Fruit fly (Drosophila melanogaster) Kc167 (cell line): ENCODE data around the gene CG34176.

Experiments
- Myc ChIP-seq: fragments of >200 bp; optimal IDR thresholded peaks from 2 replicates; lab custom pipeline; 2017; ENCODE audit warnings: missing external identifiers
- Sin3A ChIP-seq: fragments of >200 bp; optimal IDR thresholded peaks from 2 replicates; lab custom pipeline; 2018; ENCODE audit warnings: missing external identifiers
- h ChIP-seq: fragments of >200 bp; optimal IDR thresholded peaks from 3 replicates; lab custom pipeline; 2018; ENCODE audit warnings: missing external identifiers
- insv ChIP-seq: fragments of >200 bp; optimal IDR thresholded peaks from 3 replicates; lab custom pipeline; 2018; ENCODE audit warnings: missing external identifiers
- psq ChIP-seq: fragments of >200 bp; optimal IDR thresholded peaks from 2 replicates; lab custom pipeline; 2017; ENCODE audit warnings: missing external identifiers
- ttk ChIP-seq: sonication (Bioruptor generic); optimal IDR thresholded peaks from 2 replicates; lab custom pipeline; 2017; ENCODE audit warnings: missing external identifiers

Gene CG34176

DNA sequence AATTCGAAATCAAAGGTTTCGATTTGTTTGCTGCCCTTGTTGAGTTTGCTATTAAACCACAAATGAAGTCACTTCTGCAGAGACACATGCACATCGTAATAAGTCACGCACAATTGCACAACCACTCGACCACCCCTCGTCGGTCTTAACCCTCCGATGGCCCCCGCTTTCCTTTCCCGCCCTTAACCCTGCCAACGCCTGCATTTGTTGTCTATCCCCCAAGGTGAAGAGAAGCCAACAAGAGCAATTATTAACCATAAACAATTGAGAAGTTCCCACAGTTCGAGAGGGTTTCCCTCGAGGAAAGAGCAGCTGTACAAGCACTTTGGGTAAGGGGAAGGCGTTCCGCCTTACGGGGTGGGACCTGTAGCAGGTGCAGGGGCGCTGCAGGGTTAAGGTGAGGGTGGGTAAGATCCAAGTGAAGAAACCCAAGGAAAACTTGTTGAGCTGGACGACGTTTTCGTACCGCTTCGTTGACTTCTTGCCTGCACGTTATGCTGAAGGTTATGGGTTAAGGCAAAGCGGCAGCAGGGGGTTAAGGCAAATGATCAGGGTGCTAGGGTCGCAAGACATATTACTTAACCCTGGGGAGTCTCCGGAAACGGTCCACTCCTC lies 19.5 kb downstream of the CG34176 start:
- no peak for TF ChIP-seq Myc (lab: Kevin White, UChicago)
- no peak for TF ChIP-seq ttk (lab: Kevin White, UChicago)
- TF ChIP-seq h (lab: Kevin White, UChicago): no peak
- no peak for TF ChIP-seq Sin3A (lab: Kevin White, UChicago)
- no peak for TF ChIP-seq insv (lab: Kevin White, UChicago)
- no peak for TF ChIP-seq psq (lab: Kevin White, UChicago)

DNA sequence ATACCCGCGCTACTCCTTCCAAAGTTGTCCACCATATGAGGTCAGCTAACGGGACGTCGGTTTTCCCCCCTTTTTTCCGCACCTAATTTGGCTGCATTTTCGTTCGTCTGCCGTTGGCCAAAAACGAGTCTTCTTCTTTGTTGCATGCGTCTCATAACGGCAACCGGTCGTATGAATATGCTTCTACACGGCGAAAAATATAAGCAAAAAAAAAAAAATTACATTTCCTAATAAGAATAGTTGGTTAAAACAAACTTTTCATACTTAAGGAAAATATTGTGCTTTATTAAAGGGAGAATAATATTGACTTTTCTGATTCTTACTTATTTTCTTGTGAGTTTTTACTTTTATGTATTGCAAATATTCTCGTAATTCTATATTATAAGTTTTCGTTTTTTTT lies 21.2 kb downstream of the CG34176 start:
- TF ChIP-seq ttk (lab: Kevin White, UChicago) (no peak), psq (lab: Kevin White, UChicago) (no peak), Myc (lab: Kevin White, UChicago) (no peak), Sin3A (lab: Kevin White, UChicago) (no peak), h (lab: Kevin White, UChicago) (no peak), insv (lab: Kevin White, UChicago) (no peak)

DNA sequence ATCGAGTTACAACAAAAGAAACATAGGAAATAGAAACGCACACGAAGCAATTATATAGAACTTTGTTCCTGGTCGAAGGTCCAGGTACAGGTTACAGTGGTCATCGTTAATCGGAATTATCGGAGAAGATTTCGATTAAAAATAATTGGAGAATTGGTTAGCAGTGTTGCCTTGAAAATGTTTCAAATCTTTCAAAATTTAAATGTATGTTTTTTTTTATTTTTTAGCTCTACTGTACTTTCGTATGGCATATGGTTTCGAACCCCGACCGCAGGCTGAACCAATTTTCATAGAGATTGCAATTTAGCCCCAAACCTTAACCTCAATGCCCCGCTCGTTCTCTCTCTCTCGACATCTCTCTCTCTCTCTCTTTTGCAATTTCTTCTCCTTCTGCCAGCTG lies 24.1 kb downstream of the CG34176 start:
- no peak for TF ChIP-seq insv (lab: Kevin White, UChicago)
- TF ChIP-seq h (lab: Kevin White, UChicago): no peak
- no peak for TF ChIP-seq Myc (lab: Kevin White, UChicago)
- TF ChIP-seq Sin3A (lab: Kevin White, UChicago): no peak
- TF ChIP-seq psq (lab: Kevin White, UChicago): no peak

DNA sequence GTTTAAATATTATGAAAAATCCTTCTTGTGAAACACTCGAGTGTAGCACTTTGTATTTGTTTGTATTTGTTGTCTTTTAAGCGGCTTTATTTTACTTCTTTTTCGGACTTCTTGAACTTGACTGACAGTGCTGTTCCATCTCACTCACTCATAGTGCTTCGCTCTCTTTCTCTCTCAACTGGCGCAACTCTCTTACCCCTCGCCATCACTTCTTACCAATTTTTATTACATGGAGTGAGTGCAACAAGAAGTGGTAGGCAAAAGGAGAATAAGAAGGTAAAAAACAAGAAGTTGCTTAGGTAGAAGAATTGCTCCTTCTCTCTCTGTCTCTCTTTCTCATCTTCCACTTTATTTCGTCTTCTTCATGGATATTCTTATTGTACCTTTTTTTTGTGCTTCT lies 24.8 kb downstream of the CG34176 start:
- TF ChIP-seq ttk (lab: Kevin White, UChicago) (no peak), psq (lab: Kevin White, UChicago) (no peak), insv (lab: Kevin White, UChicago) (no peak), Myc (lab: Kevin White, UChicago) (no peak), Sin3A (lab: Kevin White, UChicago) (no peak), h (lab: Kevin White, UChicago) (no peak)

DNA sequence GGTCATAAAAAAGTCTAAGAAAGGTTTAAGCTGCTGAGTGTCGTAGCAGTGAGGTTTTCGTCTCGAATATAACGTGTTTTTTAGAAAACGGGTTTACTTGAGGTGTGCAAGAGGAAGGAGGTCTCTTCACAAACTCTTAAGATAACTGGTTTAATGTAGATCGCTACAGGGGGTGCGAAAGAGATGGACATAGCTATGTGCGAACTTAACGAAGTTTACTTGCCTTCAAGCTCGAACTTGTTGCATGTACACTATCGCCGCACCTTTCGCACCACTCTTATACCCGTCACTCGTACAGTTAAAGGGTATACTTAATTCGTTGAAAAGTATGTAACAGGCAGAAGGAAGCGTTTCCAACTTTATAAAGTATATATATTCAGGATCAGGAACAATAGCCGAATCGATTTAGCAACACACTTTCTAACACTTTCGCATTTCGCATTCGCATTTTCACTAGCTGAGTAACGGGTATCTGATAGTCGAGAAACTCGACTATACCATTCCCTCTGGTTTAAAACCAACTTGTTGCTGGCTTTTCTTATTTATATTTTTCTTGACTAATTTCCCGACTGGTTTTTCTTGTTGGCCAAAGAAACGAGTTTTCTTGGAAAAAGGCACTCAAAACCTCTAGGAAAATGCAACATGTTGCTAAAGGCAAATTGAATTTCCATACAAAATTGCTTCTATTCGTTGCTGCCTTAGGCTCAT lies 26.5 kb downstream of the CG34176 start:
- TF ChIP-seq Sin3A (lab: Kevin White, UChicago): no peak
- TF ChIP-seq ttk (lab: Kevin White, UChicago): no peak
- TF ChIP-seq h (lab: Kevin White, UChicago): no peak
- no peak for TF ChIP-seq psq (lab: Kevin White, UChicago)
- TF ChIP-seq Myc (lab: Kevin White, UChicago): no peak
- no peak for TF ChIP-seq insv (lab: Kevin White, UChicago)

DNA sequence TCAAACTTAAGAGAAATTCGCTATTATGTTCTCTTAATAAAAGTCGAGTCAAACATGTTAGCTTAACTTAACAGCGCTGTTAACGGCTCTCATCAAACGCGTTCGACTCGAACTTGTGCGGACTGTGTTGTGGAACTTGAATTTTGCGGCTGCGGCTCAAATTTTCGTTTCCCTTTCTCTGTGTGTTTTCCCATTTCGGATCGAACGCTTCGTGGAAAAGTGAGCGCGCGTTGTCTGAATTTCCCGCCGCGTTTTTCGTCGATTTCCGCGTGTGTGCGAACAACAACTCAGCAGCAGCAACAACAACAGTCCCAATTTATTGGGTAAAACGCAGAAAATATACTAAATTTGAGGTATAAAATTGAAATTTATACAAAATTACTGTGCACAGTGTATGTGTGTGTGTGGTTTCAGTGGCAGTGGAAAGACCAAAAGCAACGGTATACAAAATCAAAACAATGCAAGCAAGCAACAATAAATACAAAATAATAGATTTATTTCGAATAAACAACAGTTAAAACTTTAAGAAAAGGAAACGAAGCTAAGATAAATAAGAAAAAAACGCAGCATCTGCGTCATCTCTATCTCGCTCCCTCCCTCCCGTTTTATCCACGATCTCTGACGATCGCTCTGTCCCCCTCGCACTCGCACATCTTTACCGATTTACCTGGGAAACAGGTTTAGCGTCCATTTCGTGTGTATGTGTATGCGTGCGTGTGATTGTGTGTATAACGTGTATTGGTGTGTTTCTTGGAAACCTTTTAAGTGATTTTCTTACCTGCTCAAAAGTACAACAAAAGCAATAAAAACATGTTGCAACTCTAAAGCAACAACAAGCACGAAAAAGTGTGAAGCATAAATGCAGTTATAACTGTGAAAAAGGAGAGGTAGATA lies 27.6 kb downstream of the CG34176 start, which contains the start of gene ed:
Gene ed (plus strand): TSS at position 175 of the 894 bp plus-strand sequence.
- no peak for TF ChIP-seq Myc (lab: Kevin White, UChicago)
- no peak for TF ChIP-seq psq (lab: Kevin White, UChicago)
- no peak for TF ChIP-seq ttk (lab: Kevin White, UChicago)
- TF ChIP-seq h (lab: Kevin White, UChicago): no peak
- TF ChIP-seq Sin3A (lab: Kevin White, UChicago): no peak
- no peak for TF ChIP-seq insv (lab: Kevin White, UChicago)

DNA sequence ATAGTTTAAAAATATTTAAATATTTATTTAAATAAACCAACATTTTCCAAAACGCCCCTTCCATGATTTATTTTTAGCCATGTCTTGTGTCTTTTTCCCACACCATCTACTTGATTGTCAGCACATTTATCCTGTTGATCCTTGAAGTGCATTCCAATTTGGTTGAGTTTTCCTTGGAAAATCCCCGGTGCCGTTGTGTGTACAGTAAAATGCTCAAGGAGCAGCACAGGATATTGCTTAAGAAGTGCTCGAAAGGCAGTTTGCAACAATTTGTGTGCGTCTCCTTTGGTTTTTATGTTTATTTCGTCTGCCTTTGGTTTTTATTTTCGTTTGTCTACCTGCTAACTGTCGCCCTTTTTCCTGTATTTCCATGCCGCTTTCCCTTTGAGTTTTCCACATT lies 30.4 kb downstream of the CG34176 start:
- TF ChIP-seq h (lab: Kevin White, UChicago) (no peak), psq (lab: Kevin White, UChicago) (no peak), Myc (lab: Kevin White, UChicago) (no peak), Sin3A (lab: Kevin White, UChicago) (no peak), insv (lab: Kevin White, UChicago) (no peak), ttk (lab: Kevin White, UChicago) (no peak)

DNA sequence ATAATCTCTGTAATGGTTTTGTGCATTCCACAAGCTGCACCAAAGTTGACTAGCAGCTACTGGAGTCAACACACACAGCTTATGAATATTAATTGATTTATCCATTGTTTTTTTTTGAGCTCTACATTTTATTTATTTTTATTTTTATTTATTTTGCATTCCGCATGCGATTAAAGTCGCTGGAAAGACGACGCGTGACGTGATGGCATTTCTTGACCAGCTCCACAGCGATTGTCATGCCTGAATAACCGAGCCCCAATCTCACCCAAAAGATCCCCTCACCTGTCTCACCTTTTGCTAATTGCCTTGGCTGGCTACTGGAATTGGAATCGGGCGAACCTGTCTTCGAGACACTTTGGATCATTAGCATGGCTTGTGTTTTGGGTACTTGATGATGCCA lies 32.4 kb downstream of the CG34176 start:
- TF ChIP-seq insv (lab: Kevin White, UChicago) (no peak), psq (lab: Kevin White, UChicago) (no peak), Myc (lab: Kevin White, UChicago) (no peak), Sin3A (lab: Kevin White, UChicago) (no peak), h (lab: Kevin White, UChicago) (no peak)

DNA sequence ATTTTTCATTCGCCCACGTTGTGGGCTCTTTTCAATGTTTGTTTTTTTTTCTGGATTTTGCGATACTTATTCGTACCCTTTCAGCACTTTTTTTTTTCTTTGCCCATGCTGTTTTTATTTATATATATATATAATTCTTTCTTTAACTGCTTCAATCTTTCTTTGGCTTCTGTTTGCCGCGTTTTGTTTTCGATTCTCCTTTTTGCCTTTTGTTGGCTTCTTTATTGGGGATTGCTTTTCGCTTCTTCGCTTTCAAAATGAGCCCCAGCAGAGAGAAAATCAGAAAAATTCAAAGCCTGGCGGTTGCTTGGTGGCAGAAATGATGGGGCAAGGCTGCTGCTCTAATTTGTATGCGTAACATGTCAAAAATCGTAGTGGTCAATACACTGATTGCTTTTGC lies 33.1 kb downstream of the CG34176 start:
- TF ChIP-seq Sin3A (lab: Kevin White, UChicago) (no peak), h (lab: Kevin White, UChicago) (no peak), Myc (lab: Kevin White, UChicago) (no peak), psq (lab: Kevin White, UChicago) (no peak), insv (lab: Kevin White, UChicago) (no peak)

DNA sequence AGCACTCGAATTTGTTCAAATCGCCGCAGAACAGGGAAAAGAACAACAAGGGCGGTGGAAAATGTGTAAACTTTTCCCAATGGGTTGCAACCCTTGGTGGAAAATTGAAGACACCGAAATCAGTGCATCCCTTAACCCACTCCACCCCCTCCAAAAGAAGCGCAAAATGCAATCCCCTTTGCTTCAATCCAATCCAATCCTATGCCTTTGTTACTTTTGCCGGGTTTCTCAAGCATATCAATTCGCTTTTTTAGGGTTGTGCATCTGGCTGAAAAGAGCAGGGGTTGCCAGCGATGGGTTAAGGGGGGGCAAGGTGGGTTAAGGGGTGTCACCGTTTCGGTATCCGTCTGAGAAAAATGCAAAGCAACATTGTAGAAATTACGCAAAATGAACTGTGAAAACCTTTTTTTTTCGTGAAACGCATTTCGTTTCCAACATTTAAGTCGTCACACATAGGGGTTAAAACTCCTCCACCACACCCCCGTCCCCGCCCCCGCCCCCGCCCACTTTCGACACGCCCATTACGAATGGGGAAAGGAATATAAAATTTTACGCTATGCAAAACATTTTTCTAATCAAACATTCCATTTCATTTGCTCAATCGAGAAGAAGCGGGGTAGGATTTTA lies 34.3 kb downstream of the CG34176 start:
- TF ChIP-seq ttk (lab: Kevin White, UChicago): no peak
- TF ChIP-seq psq (lab: Kevin White, UChicago): no peak
- TF ChIP-seq h (lab: Kevin White, UChicago): no peak
- TF ChIP-seq Sin3A (lab: Kevin White, UChicago): no peak
- no peak for TF ChIP-seq insv (lab: Kevin White, UChicago)
